Worm (Caenorhabditis elegans): ENCODE data around the gene C30A5.10.
A peak's percentile ranks its signal among the peaks of the same experiment; 100 is the strongest.

Gene C30A5.10

DNA sequence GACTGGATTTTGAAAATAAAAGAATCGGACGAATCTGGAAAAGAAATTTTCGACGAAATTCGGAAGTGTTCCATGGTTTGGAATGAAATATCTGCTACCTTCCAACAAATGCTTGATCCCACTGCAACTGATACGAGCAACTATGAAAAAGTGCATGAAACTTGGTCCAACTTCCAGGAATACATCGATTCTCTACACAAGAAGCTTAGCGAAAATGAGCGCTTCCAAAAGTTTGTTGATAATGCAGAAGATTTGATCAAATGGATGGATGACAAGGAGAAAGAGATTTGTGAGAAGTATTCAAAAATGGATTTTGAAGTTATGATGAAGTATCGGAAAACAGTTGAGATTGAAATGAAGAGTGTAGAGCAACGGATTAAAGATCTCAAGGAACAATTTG, 27.1 kb downstream of the C30A5.10 start:
- no peak for TF ChIP-seq nhr-76 (tag; optimal IDR thresholded peaks at IDR 0.05)
- TF ChIP-seq lsy-12 (tag; optimal IDR thresholded peaks at IDR 0.05) = no peak
- no peak for TF ChIP-seq sea-2 (GFP tag; optimal IDR thresholded peaks at IDR 0.05)
- no peak for TF ChIP-seq nhr-77 (tag; optimal IDR thresholded peaks at IDR 0.05)
- TF ChIP-seq lin-39 (tag; optimal IDR thresholded peaks at IDR 0.05) = no peak
- TF ChIP-seq fkh-10 (GFP tag; optimal IDR thresholded peaks at IDR 0.05) = no peak
- no peak for TF ChIP-seq hmg-11 (tag; optimal IDR thresholded peaks at IDR 0.05)
- no peak for TF ChIP-seq ZK546.5 (tag; optimal IDR thresholded peaks at IDR 0.05)
- TF ChIP-seq lin-15B (tag; optimal IDR thresholded peaks at IDR 0.05) = no peak
- no peak for TF ChIP-seq elt-3 (tag; optimal IDR thresholded peaks at IDR 0.05)

DNA sequence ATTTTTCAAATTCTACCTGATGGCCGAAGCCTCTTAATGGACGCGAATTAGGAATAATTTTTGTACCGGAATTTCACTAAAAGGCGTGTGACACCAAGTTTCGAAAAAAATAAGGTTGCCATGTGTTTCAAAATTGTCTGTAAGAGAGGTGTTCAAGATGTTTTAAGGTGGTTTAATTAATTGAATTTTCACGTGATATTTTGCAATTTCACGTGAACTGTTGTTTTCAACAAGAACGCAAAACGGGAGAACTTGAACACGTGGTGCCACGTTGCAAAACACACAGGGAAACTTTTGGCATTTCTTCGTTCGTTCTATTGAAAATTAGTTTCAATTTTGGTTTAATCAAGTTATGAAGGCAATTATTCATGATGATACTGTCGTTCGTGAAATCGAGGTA, 28.1 kb downstream of the C30A5.10 start, which contains the start of gene spc-2:
Gene spc-2, plus strand, starts transcription at position 301 of the 400 bp plus-strand sequence.
- TF ChIP-seq R02D3.7 (tag; optimal IDR thresholded peaks at IDR 0.05) (no peak), ceh-16 (tag; optimal IDR thresholded peaks at IDR 0.05) (no peak), elt-1 (tag; optimal IDR thresholded peaks at IDR 0.05) (no peak), ceh-28 (tag; optimal IDR thresholded peaks at IDR 0.05) (no peak), snpc-4 (tag; optimal IDR thresholded peaks at IDR 0.05) (no peak), jun-1 (tag; optimal IDR thresholded peaks at IDR 0.05) (no peak), nhr-77 (tag; optimal IDR thresholded peaks at IDR 0.05) (no peak), mdl-1 (tag; optimal IDR thresholded peaks at IDR 0.05) (no peak), skn-1 (tag; optimal IDR thresholded peaks at IDR 0.05) (no peak), daf-12 (tag; optimal IDR thresholded peaks at IDR 0.05) (no peak), ama-1 (optimal IDR thresholded peaks at IDR 0.05) (no peak), elt-3 (tag; optimal IDR thresholded peaks at IDR 0.05) (no peak), nhr-28 (tag; optimal IDR thresholded peaks at IDR 0.05) (no peak), egl-27 (tag; optimal IDR thresholded peaks at IDR 0.05) (no peak), nhr-43 (tag; optimal IDR thresholded peaks at IDR 0.05; ENCODE audit: poor library complexity, severe bottlenecking) (no peak), nhr-11 (tag; optimal IDR thresholded peaks at IDR 0.05) (no peak)

ce11 chrIII:8178924-8179323, 30.8 kb downstream of the C30A5.10 start, which contains the start of gene C50C3.5:
Gene C50C3.5, plus strand, starts transcription at chrIII:8179224.
- TF ChIP-seq lsy-12 (tag; optimal IDR thresholded peaks at IDR 0.05) (no peak), ztf-4 (tag; optimal IDR thresholded peaks at IDR 0.05) (no peak)

ce11 chrIII:8176265-8176664, 33.4 kb downstream of the C30A5.10 start, which contains the start of gene C50C3.12:
Gene C50C3.12, plus strand, starts transcription at chrIII:8176565.
- TF ChIP-seq elt-1 (tag; optimal IDR thresholded peaks at IDR 0.05) (no peak), nhr-12 (tag; optimal IDR thresholded peaks at IDR 0.05) (no peak), snpc-4 (tag; optimal IDR thresholded peaks at IDR 0.05) (no peak), egl-5 (tag; optimal IDR thresholded peaks at IDR 0.05) (no peak), sea-2 (GFP tag; optimal IDR thresholded peaks at IDR 0.05) (no peak), zag-1 (tag; optimal IDR thresholded peaks at IDR 0.05) (no peak), ZK546.5 (tag; optimal IDR thresholded peaks at IDR 0.05) (no peak), ama-1 (optimal IDR thresholded peaks at IDR 0.05) (no peak), nhr-23 (tag; optimal IDR thresholded peaks at IDR 0.05) (no peak), fkh-10 (GFP tag; optimal IDR thresholded peaks at IDR 0.05) (no peak), elt-3 (tag; optimal IDR thresholded peaks at IDR 0.05) (no peak), nhr-77 (tag; optimal IDR thresholded peaks at IDR 0.05) (no peak), pha-4 (tag; optimal IDR thresholded peaks at IDR 0.05) (no peak), lin-39 (tag; optimal IDR thresholded peaks at IDR 0.05) (no peak), mdl-1 (tag; optimal IDR thresholded peaks at IDR 0.05) (no peak), ceh-9 (tag; optimal IDR thresholded peaks at IDR 0.05) (no peak), unc-62 (GFP tag; optimal IDR thresholded peaks at IDR 0.05) (no peak), nhr-28 (tag; optimal IDR thresholded peaks at IDR 0.05) (no peak), fos-1 (tag; optimal IDR thresholded peaks at IDR 0.05) (no peak)

DNA sequence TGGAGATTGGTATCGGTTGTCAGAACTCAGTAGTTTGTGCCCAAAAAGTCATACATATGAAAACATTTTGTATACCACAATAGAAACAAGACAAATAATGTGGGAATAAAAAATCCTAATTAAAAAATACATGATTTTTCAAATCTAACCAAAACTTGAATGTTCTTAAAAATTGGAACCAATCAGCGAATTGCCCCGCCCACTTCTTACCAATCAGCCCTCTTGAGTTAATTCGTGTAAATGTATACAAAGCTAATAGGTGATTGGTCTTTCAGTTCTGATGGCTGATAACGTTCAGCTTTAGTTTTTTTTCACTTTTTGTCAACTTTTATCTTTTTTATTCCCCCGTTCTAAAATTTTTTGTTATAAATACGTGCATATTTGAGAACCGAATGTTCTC, 34.4 kb downstream of the C30A5.10 start:
- no peak for TF ChIP-seq ztf-11 (tag; optimal IDR thresholded peaks at IDR 0.05)
- peak; percentile 86 for TF ChIP-seq nfya-1 (tag; optimal IDR thresholded peaks at IDR 0.05; ENCODE audit: insufficient read depth)
